Worm (Caenorhabditis elegans) whole organism, late embryonic: Measurements from ENCODE around the gene srg-45.

Experiments used
- C08G9.2 ChIP-seq: sonication (generic microtip); optimal IDR thresholded peaks from 2 replicates; lab custom pipeline; 2016; ENCODE audit warnings: mild to moderate bottlenecking, missing genetic modification characterization, moderate library complexity, missing compliant biosample characterization
- ahr-1 ChIP-seq: sonication (generic microtip); optimal IDR thresholded peaks from 2 replicates; lab custom pipeline; 2016; ENCODE audit warnings: missing genetic modification characterization, missing compliant biosample characterization
- ceh-9 ChIP-seq: sonication (generic microtip); optimal IDR thresholded peaks from 2 replicates; lab custom pipeline; 2016; ENCODE audit warnings: mild to moderate bottlenecking, missing genetic modification characterization, inconsistent platforms, missing compliant biosample characterization
- che-1 ChIP-seq: sonication (generic microtip); optimal IDR thresholded peaks from 2 replicates; lab custom pipeline; 2016; ENCODE audit warnings: mild to moderate bottlenecking, missing genetic modification characterization, missing compliant biosample characterization
- ets-4 ChIP-seq: sonication (generic microtip); optimal IDR thresholded peaks from 2 replicates; lab custom pipeline; 2016; ENCODE audit warnings: missing genetic modification characterization, missing compliant biosample characterization
- nfya-1 ChIP-seq: sonication (generic microtip); optimal IDR thresholded peaks from 2 replicates; lab custom pipeline; 2017; ENCODE audit warnings: missing genetic modification characterization, mild to moderate bottlenecking, missing compliant biosample characterization, antibody characterized with exemption, moderate library complexity
- syd-9 ChIP-seq: sonication (generic microtip); optimal IDR thresholded peaks from 2 replicates; lab custom pipeline; 2016; ENCODE audit warnings: mild to moderate bottlenecking, missing genetic modification characterization, moderate library complexity, missing compliant biosample characterization
- tbx-7 ChIP-seq: sonication (generic microtip); optimal IDR thresholded peaks from 2 replicates; lab custom pipeline; 2016; ENCODE audit warnings: missing genotype, missing genetic modification characterization, missing compliant biosample characterization
- unc-42 ChIP-seq: sonication (generic microtip); optimal IDR thresholded peaks from 2 replicates; lab custom pipeline; 2016; ENCODE audit warnings: missing genotype, missing genetic modification characterization, missing compliant biosample characterization
- unc-86 ChIP-seq: sonication (generic microtip); optimal IDR thresholded peaks from 2 replicates; lab custom pipeline; 2016; ENCODE audit warnings: missing genetic modification characterization, missing compliant biosample characterization
- ztf-16 ChIP-seq: sonication (generic microtip); optimal IDR thresholded peaks from 2 replicates; lab custom pipeline; 2017; ENCODE audit warnings: missing genetic modification characterization, missing compliant biosample characterization

ce11 chrV:12300166-12300565, 7.1 kb upstream of the srg-45 start:
- TF ChIP-seq ceh-9 (tag; lab: Kevin White, UChicago): no peak
- TF ChIP-seq che-1 (tag; lab: Kevin White, UChicago): no peak
- no peak for TF ChIP-seq C08G9.2 (tag; lab: Kevin White, UChicago)
- TF ChIP-seq ztf-16 (tag; lab: Kevin White, UChicago): no peak
- no peak for TF ChIP-seq ahr-1
- no peak for TF ChIP-seq ets-4 (tag; lab: Kevin White, UChicago)
- TF ChIP-seq syd-9 (tag; lab: Kevin White, UChicago): no peak
- TF ChIP-seq unc-86 (tag; lab: Kevin White, UChicago): no peak
- no peak for TF ChIP-seq tbx-7
- TF ChIP-seq nfya-1 (tag; lab: Kevin White, UChicago): peak; percentile 55
- no peak for TF ChIP-seq unc-42 (tag; lab: Kevin White, UChicago)
